Worm (Caenorhabditis elegans) whole organism, L3 larva: ENCODE results near the gene F13D12.8.

Experiments
- R02D3.7 ChIP-seq: fragments of 150-350 bp; optimal IDR thresholded peaks from 2 replicates; lab custom pipeline; 2014; ENCODE audit warnings: missing biosample characterization, missing genetic modification characterization
- ZK546.5 ChIP-seq: sonication (generic microtip); optimal IDR thresholded peaks from 2 replicates; lab custom pipeline; 2017; ENCODE audit warnings: missing biosample characterization, missing genetic modification characterization
- ama-1 ChIP-seq: fragments of 150-350 bp; optimal IDR thresholded peaks from 2 replicates; lab custom pipeline; 2018
- ceh-28 ChIP-seq: fragments of 150-350 bp; optimal IDR thresholded peaks from 2 replicates; lab custom pipeline; 2014; ENCODE audit warnings: missing biosample characterization, missing genetic modification reagents, missing genetic modification characterization
- egl-5 ChIP-seq: fragments of 150-350 bp; optimal IDR thresholded peaks from 2 replicates; lab custom pipeline; 2017; ENCODE audit warnings: missing biosample characterization, missing genetic modification reagents, missing genetic modification characterization, inconsistent platforms
- elt-1 ChIP-seq: fragments of 150-350 bp; optimal IDR thresholded peaks from 2 replicates; lab custom pipeline; 2014; ENCODE audit warnings: missing biosample characterization, missing genetic modification characterization
- elt-2 ChIP-seq: sonication (generic microtip); optimal IDR thresholded peaks from 2 replicates; lab custom pipeline; 2016; ENCODE audit warnings: missing genetic modification reagents, mild to moderate bottlenecking, missing genetic modification characterization, missing compliant biosample characterization
- fkh-10 ChIP-seq: sonication (generic microtip); optimal IDR thresholded peaks from 2 replicates; lab custom pipeline; 2017; ENCODE audit warnings: missing biosample characterization, missing genetic modification reagents, missing genetic modification characterization
- fos-1 ChIP-seq: fragments of 150-350 bp; optimal IDR thresholded peaks from 2 replicates; lab custom pipeline; 2014; ENCODE audit warnings: missing biosample characterization, missing genetic modification characterization
- hmg-11 ChIP-seq: sonication (generic microtip); optimal IDR thresholded peaks from 2 replicates; lab custom pipeline; 2016; ENCODE audit warnings: missing genetic modification characterization, missing compliant biosample characterization
- jun-1 ChIP-seq: fragments of 150-350 bp; optimal IDR thresholded peaks from 2 replicates; lab custom pipeline; 2014; ENCODE audit warnings: missing biosample characterization, missing genetic modification reagents, missing genetic modification characterization
- lin-15B ChIP-seq: fragments of 150-350 bp; optimal IDR thresholded peaks from 2 replicates; lab custom pipeline; 2014; ENCODE audit warnings: missing biosample characterization, missing genetic modification characterization
- lin-39 ChIP-seq: fragments of 150-350 bp; optimal IDR thresholded peaks from 2 replicates; lab custom pipeline; 2018; ENCODE audit warnings: missing biosample characterization, missing genetic modification reagents, missing genetic modification characterization
- lsy-12 ChIP-seq: sonication (generic microtip); optimal IDR thresholded peaks from 2 replicates; lab custom pipeline; 2016; ENCODE audit warnings: mild to moderate bottlenecking, missing genetic modification characterization, missing compliant biosample characterization
- mml-1 ChIP-seq: fragments of 150-350 bp; sonication (generic microtip); optimal IDR thresholded peaks from 3 replicates; lab custom pipeline; 2014; ENCODE audit warnings: missing biosample characterization, missing genetic modification characterization
- nfya-1 ChIP-seq: sonication (generic microtip); optimal IDR thresholded peaks from 2 replicates; lab custom pipeline; 2017; ENCODE audit warnings: missing genetic modification characterization, mild to moderate bottlenecking, missing compliant biosample characterization, antibody characterized with exemption, moderate library complexity; ENCODE audit not compliant: insufficient read depth
- nhr-11 ChIP-seq: fragments of 150-350 bp; optimal IDR thresholded peaks from 2 replicates; lab custom pipeline; 2014; ENCODE audit warnings: missing biosample characterization, missing genetic modification characterization
- nhr-23 ChIP-seq: fragments of 150-350 bp; optimal IDR thresholded peaks from 2 replicates; lab custom pipeline; 2014; ENCODE audit warnings: missing biosample characterization, missing genetic modification reagents, missing genetic modification characterization
- nhr-237 ChIP-seq: fragments of 150-350 bp; optimal IDR thresholded peaks from 2 replicates; lab custom pipeline; 2014; ENCODE audit warnings: missing biosample characterization, missing genetic modification characterization
- nhr-25 ChIP-seq: sonication (generic microtip); optimal IDR thresholded peaks from 2 replicates; lab custom pipeline; 2017; ENCODE audit warnings: missing biosample characterization, missing genetic modification characterization
- nhr-28 ChIP-seq: fragments of 150-350 bp; optimal IDR thresholded peaks from 2 replicates; lab custom pipeline; 2014; ENCODE audit warnings: missing biosample characterization, missing genetic modification characterization
- nhr-76 ChIP-seq: fragments of 150-350 bp; sonication (generic microtip); optimal IDR thresholded peaks from 5 replicates; lab custom pipeline; 2014; ENCODE audit warnings: missing biosample characterization, missing genetic modification characterization
- pqm-1 ChIP-seq: fragments of 150-350 bp; optimal IDR thresholded peaks from 2 replicates; lab custom pipeline; 2017; ENCODE audit warnings: missing biosample characterization, missing genetic modification characterization, inconsistent platforms
- sea-2 ChIP-seq: fragments of 150-350 bp; sonication (generic microtip); optimal IDR thresholded peaks from 4 replicates; lab custom pipeline; 2014; ENCODE audit warnings: missing biosample characterization, missing genetic modification reagents, missing genetic modification characterization
- skn-1 ChIP-seq: fragments of 150-350 bp; optimal IDR thresholded peaks from 2 replicates; lab custom pipeline; 2014; ENCODE audit warnings: missing biosample characterization, missing genetic modification characterization
- snpc-4 ChIP-seq: fragments of 150-350 bp; optimal IDR thresholded peaks from 2 replicates; lab custom pipeline; 2014; ENCODE audit warnings: missing biosample characterization, missing genetic modification characterization
- tbx-2 ChIP-seq: sonication (generic microtip); optimal IDR thresholded peaks from 2 replicates; lab custom pipeline; 2016; ENCODE audit warnings: mild to moderate bottlenecking, missing genetic modification characterization, missing compliant biosample characterization
- unc-62 ChIP-seq: fragments of 150-350 bp; sonication (generic microtip); optimal IDR thresholded peaks from 4 replicates; lab custom pipeline; 2014; ENCODE audit warnings: missing biosample characterization, missing genetic modification reagents, missing genetic modification characterization
- ztf-11 ChIP-seq: fragments of 150-350 bp; optimal IDR thresholded peaks from 2 replicates; lab custom pipeline; 2014; ENCODE audit warnings: missing biosample characterization, missing genetic modification characterization
- ztf-4 ChIP-seq: fragments of 150-350 bp; optimal IDR thresholded peaks from 2 replicates; lab custom pipeline; 2014; ENCODE audit warnings: missing biosample characterization, missing genetic modification characterization

The F13D12.8 gene

ce11 chrII:11714728-11715127 lies 17.7 kb downstream of the F13D12.8 start:
- TF ChIP-seq snpc-4 (tag; lab: Kevin White, UChicago) (peak; percentile 50), jun-1 (tag; lab: Kevin White, UChicago) (no peak)

ce11 chrII:11713569-11713968 lies 18.8 kb downstream of the F13D12.8 start, which contains the start of gene F13D12.10:
F13D12.10 (plus strand) TSS chrII:11713799.
- TF ChIP-seq nfya-1 (tag; lab: Kevin White, UChicago) (peak; percentile 14), elt-2 (tag; lab: Kevin White, UChicago) (no peak), lin-39 (tag; lab: Kevin White, UChicago) (peak; percentile 55)
- TF ChIP-seq, all 47 proteins: peak for 2

- TF ChIP-seq nhr-237 (tag; lab: Kevin White, UChicago) (no peak), lsy-12 (tag; lab: Kevin White, UChicago) (no peak), ama-1 (no peak), ceh-28 (tag; lab: Kevin White, UChicago) (no peak), fos-1 (tag; lab: Kevin White, UChicago) (no peak), elt-2 (tag; lab: Kevin White, UChicago) (no peak), egl-5 (no peak), lin-15B (no peak), fkh-10 (GFP tag; lab: Kevin White, UChicago) (no peak), ztf-11 (tag; lab: Kevin White, UChicago) (no peak), nhr-23 (tag; lab: Kevin White, UChicago) (no peak), hmg-11 (tag; lab: Kevin White, UChicago) (no peak)
- TF ChIP-seq, all 47 proteins: peak for 0
These were observed 21.6 kb downstream of the F13D12.8 start for ce11 chrII:11710771-11711170.

- no peak for TF ChIP-seq ama-1
- TF ChIP-seq ZK546.5 (tag; lab: Kevin White, UChicago) = no peak
- TF ChIP-seq jun-1 (tag; lab: Kevin White, UChicago) = no peak
- no peak for TF ChIP-seq R02D3.7 (tag; lab: Kevin White, UChicago)
- no peak for TF ChIP-seq unc-62 (GFP tag; lab: Kevin White, UChicago)
- no peak for TF ChIP-seq ztf-11 (tag; lab: Kevin White, UChicago)
These were observed 22.9 kb downstream of the F13D12.8 start, which contains the start of gene fcmt-1 for ce11 chrII:11709464-11709863. fcmt-1 (minus strand) TSS chrII:11709564.

- TF ChIP-seq nhr-76 (tag; lab: Kevin White, UChicago) (peak; percentile 42), sea-2 (GFP tag; lab: Kevin White, UChicago) (no peak), elt-2 (tag; lab: Kevin White, UChicago) (peak; percentile 5), pqm-1 (tag; lab: Kevin White, UChicago) (peak; percentile 45), mml-1 (no peak)
- TF ChIP-seq, all 47 proteins: peak for 3
These were observed 26.6 kb downstream of the F13D12.8 start, which contains the start of gene VF13D12L.3 for ce11 chrII:11705787-11706186. VF13D12L.3 (plus strand) TSS chrII:11706009.

- TF ChIP-seq tbx-2 (tag; lab: Kevin White, UChicago) (no peak), elt-1 (tag; lab: Kevin White, UChicago) (no peak), nhr-11 (tag; lab: Kevin White, UChicago) (no peak), elt-2 (tag; lab: Kevin White, UChicago) (no peak), snpc-4 (tag; lab: Kevin White, UChicago) (no peak), ztf-4 (tag; lab: Kevin White, UChicago) (no peak)
These were observed 31.8 kb downstream of the F13D12.8 start for ce11 chrII:11700635-11701034.

ce11 chrII:11700200-11700599 lies 32.2 kb downstream of the F13D12.8 start, which contains the start of gene inos-1:
inos-1 (minus strand) TSS chrII:11700300.
- TF ChIP-seq pqm-1 (tag; lab: Kevin White, UChicago) = no peak
- TF ChIP-seq nhr-28 = no peak
- TF ChIP-seq ztf-4 (tag; lab: Kevin White, UChicago) = no peak
- no peak for TF ChIP-seq ama-1
- TF ChIP-seq nhr-25 (tag; lab: Kevin White, UChicago) = no peak
- TF ChIP-seq skn-1 (tag; lab: Kevin White, UChicago) = no peak
